Worm (Caenorhabditis elegans): Measurements from ENCODE around the gene ZK328.6.

- TF ChIP-seq ztf-11 (tag; optimal IDR thresholded peaks at IDR 0.05) (no peak), Y105C5A.15 (GFP tag; IDR thresholded peaks at IDR 0.05) (no peak), jun-1 (tag; optimal IDR thresholded peaks at IDR 0.05) (no peak)
These were observed 21.3 kb downstream of the ZK328.6 start, which contains the start of the genes gcna-1 and eftu-2 for ce11 chrIII:6008989-6009610.

All from whole organism, L4 larva.